Fruit fly (Drosophila melanogaster) whole organism, embryonic: ENCODE measurements around the gene CAH1.

Source experiments
- B-H1 ChIP-seq: fragments of 200-800 bp; sonication (Bioruptor generic); IDR thresholded peaks from 3 replicates; pipeline ENCODE4 v1.3.6; 2022; ENCODE audit warnings: missing biosample characterization, missing genetic modification characterization
- BEAF-32 ChIP-seq: fragments of 200-800 bp; sonication (Bioruptor generic); optimal IDR thresholded peaks from 3 replicates; lab custom pipeline; 2017; ENCODE audit warnings: missing biosample characterization, missing genetic modification characterization, mild to moderate bottlenecking, moderate library complexity, missing genetic modification reagents
- CG10321 ChIP-seq: fragments of 200-800 bp; sonication (Bioruptor generic); IDR thresholded peaks from 2 replicates; pipeline ENCODE4 v1.3.6; 2022; ENCODE audit warnings: missing biosample characterization, missing genetic modification characterization
- CG10565 ChIP-seq: fragments of 200-800 bp; sonication (Bioruptor generic); optimal IDR thresholded peaks from 3 replicates; lab custom pipeline; 2016; ENCODE audit warnings: missing biosample characterization, mild to moderate bottlenecking, missing genetic modification characterization
- CG10959 ChIP-seq: fragments of 200-800 bp; sonication (Bioruptor generic); IDR thresholded peaks from 2 replicates; pipeline ENCODE4 v1.3.6; 2022; ENCODE audit warnings: missing biosample characterization, missing genetic modification characterization
- CG12942 ChIP-seq: fragments of 200-800 bp; sonication (Bioruptor generic); optimal IDR thresholded peaks from 3 replicates; lab custom pipeline; 2016; ENCODE audit warnings: missing biosample characterization, missing genetic modification characterization
- CG13296 ChIP-seq: fragments of 200-800 bp; sonication (Bioruptor generic); optimal IDR thresholded peaks from 3 replicates; lab custom pipeline; 2018; ENCODE audit warnings: missing biosample characterization, mild to moderate bottlenecking, missing genetic modification characterization
- CG1529 ChIP-seq: fragments of 200-800 bp; sonication (Bioruptor generic); optimal IDR thresholded peaks from 3 replicates; lab custom pipeline; 2018; ENCODE audit warnings: missing biosample characterization, missing genetic modification characterization
- CG15601 ChIP-seq: fragments of 200-800 bp; sonication (Bioruptor generic); optimal IDR thresholded peaks from 3 replicates; lab custom pipeline; 2019; ENCODE audit warnings: missing biosample characterization, mild to moderate bottlenecking, missing genetic modification characterization, moderate library complexity
- CG15696 ChIP-seq: fragments of 200-800 bp; sonication (Bioruptor generic); optimal IDR thresholded peaks from 2 replicates; lab custom pipeline; 2019; ENCODE audit warnings: missing biosample characterization, mild to moderate bottlenecking, missing genetic modification characterization, moderate library complexity
- CG1602 ChIP-seq: fragments of 200-800 bp; sonication (Bioruptor generic); optimal IDR thresholded peaks from 3 replicates; lab custom pipeline; 2016; ENCODE audit warnings: missing biosample characterization, missing genetic modification characterization
- CG17328 ChIP-seq: fragments of 200-800 bp; sonication (Bioruptor generic); IDR thresholded peaks from 2 replicates; pipeline ENCODE4 v1.3.6; 2022; ENCODE audit warnings: missing biosample characterization, missing genetic modification characterization
- CG2875 ChIP-seq: fragments of 200-800 bp; sonication (Bioruptor generic); optimal IDR thresholded peaks from 2 replicates; lab custom pipeline; 2017; ENCODE audit warnings: missing biosample characterization, mild to moderate bottlenecking, missing genetic modification characterization, missing genetic modification reagents
- CG31224 ChIP-seq: fragments of 200-800 bp; sonication (Bioruptor generic); IDR thresholded peaks from 2 replicates; pipeline ENCODE4 v1.3.6; 2022; ENCODE audit warnings: missing biosample characterization, missing genetic modification characterization
- CG32767 ChIP-seq: fragments of 200-800 bp; sonication (Bioruptor generic); IDR thresholded peaks from 2 replicates; pipeline ENCODE4 v1.3.6; 2022; ENCODE audit warnings: missing biosample characterization, missing genetic modification characterization
- CG34422 ChIP-seq: fragments of 200-800 bp; sonication (Bioruptor generic); IDR thresholded peaks from 3 replicates; pipeline ENCODE4 v1.3.6; 2022; ENCODE audit warnings: missing biosample characterization, missing genetic modification characterization
- CG3995 ChIP-seq: fragments of 200-800 bp; sonication (Bioruptor generic); optimal IDR thresholded peaks from 3 replicates; lab custom pipeline; 2016; ENCODE audit warnings: missing biosample characterization, missing genetic modification characterization
- CG6272 ChIP-seq: fragments of 200-800 bp; sonication (Bioruptor generic); IDR thresholded peaks from 2 replicates; pipeline ENCODE4 v1.3.6; 2022; ENCODE audit warnings: missing biosample characterization, missing genetic modification characterization
- CG8765 ChIP-seq: fragments of 200-800 bp; sonication (Bioruptor generic); IDR thresholded peaks from 2 replicates; pipeline ENCODE4 v1.3.6; 2022; ENCODE audit warnings: missing biosample characterization, missing genetic modification characterization
- CG9215 ChIP-seq: fragments of 200-800 bp; sonication (Bioruptor generic); IDR thresholded peaks from 2 replicates; pipeline ENCODE4 v1.3.6; 2022; ENCODE audit warnings: missing biosample characterization, missing genetic modification characterization
- CG9609 ChIP-seq: fragments of 200-800 bp; sonication (Bioruptor generic); optimal IDR thresholded peaks from 3 replicates; lab custom pipeline; 2016; ENCODE audit warnings: missing biosample characterization, missing genetic modification characterization
- CG9727 ChIP-seq: fragments of 200-800 bp; sonication (Bioruptor generic); optimal IDR thresholded peaks from 3 replicates; lab custom pipeline; 2017; ENCODE audit warnings: missing biosample characterization, mild to moderate bottlenecking, missing genetic modification characterization
- CrebB ChIP-seq: fragments of 200-800 bp; sonication (Bioruptor generic); optimal IDR thresholded peaks from 3 replicates; lab custom pipeline; 2018; ENCODE audit warnings: missing biosample characterization, mild to moderate bottlenecking, missing genetic modification characterization
- D ChIP-seq, 2 experiments: fragments of 200-800 bp in 1 of 2; fragments of >200 bp in 1 of 2; sonication (Bioruptor generic) in 1 of 2; optimal IDR thresholded peaks; 2 replicates in 1 of 2; 3 replicates in 1 of 2; lab custom pipeline; 2017; ENCODE audit warnings: mild to moderate bottlenecking in 1 of 2, missing biosample characterization in 1 of 2, missing genetic modification characterization in 1 of 2, missing genetic modification reagents in 1 of 2
- Drgx ChIP-seq: fragments of 200-800 bp; sonication (Bioruptor generic); IDR thresholded peaks from 2 replicates; pipeline ENCODE4 v1.3.6; 2022; ENCODE audit warnings: missing biosample characterization, missing genetic modification characterization
- Hr78 ChIP-seq, 2 experiments: fragments of 200-800 bp in 1 of 2; fragments of >200 bp in 1 of 2; sonication (Bioruptor generic) in 1 of 2; optimal IDR thresholded peaks; 2 replicates each; lab custom pipeline; 2017 to 2019; ENCODE audit warnings: missing biosample characterization in 2 of 2, missing genetic modification characterization in 2 of 2, mild to moderate bottlenecking in 1 of 2, moderate library complexity in 1 of 2
- ac ChIP-seq: fragments of 200-800 bp; sonication (Bioruptor generic); optimal IDR thresholded peaks from 3 replicates; lab custom pipeline; 2017; ENCODE audit warnings: missing biosample characterization, mild to moderate bottlenecking, missing genetic modification characterization
- ap ChIP-seq: fragments of 200-800 bp; sonication (Bioruptor generic); IDR thresholded peaks from 2 replicates; pipeline ENCODE4 v1.3.6; 2022; ENCODE audit warnings: missing biosample characterization, missing genetic modification characterization
- ato ChIP-seq: fragments of 200-800 bp; sonication (Bioruptor generic); IDR thresholded peaks from 2 replicates; pipeline ENCODE4 v1.3.6; 2022; ENCODE audit warnings: missing biosample characterization, missing genetic modification characterization; ENCODE audit not compliant: partially characterized antibody
- caup ChIP-seq: fragments of 200-800 bp; sonication (Bioruptor generic); optimal IDR thresholded peaks from 3 replicates; lab custom pipeline; 2017; ENCODE audit warnings: missing biosample characterization, mild to moderate bottlenecking, missing genetic modification characterization, moderate library complexity; ENCODE audit not compliant: severe bottlenecking
- eyg ChIP-seq: fragments of 200-800 bp; sonication (Bioruptor generic); optimal IDR thresholded peaks from 3 replicates; lab custom pipeline; 2016; ENCODE audit warnings: missing biosample characterization, missing genetic modification characterization
- fd96Cb ChIP-seq: fragments of 200-800 bp; sonication (Bioruptor generic); optimal IDR thresholded peaks from 2 replicates; lab custom pipeline; 2018; ENCODE audit warnings: missing biosample characterization, mild to moderate bottlenecking, missing genetic modification characterization, moderate library complexity
- gfzf ChIP-seq: fragments of 200-800 bp; sonication (Bioruptor generic); optimal IDR thresholded peaks from 2 replicates; lab custom pipeline; 2016; ENCODE audit warnings: missing biosample characterization, mild to moderate bottlenecking, missing genetic modification characterization, moderate library complexity
- grn ChIP-seq: fragments of 200-800 bp; sonication (Bioruptor generic); optimal IDR thresholded peaks from 3 replicates; lab custom pipeline; 2017; ENCODE audit warnings: missing biosample characterization, missing genetic modification characterization
- h ChIP-seq: fragments of >200 bp; optimal IDR thresholded peaks from 2 replicates; lab custom pipeline; 2017
- hkb ChIP-seq, 2 experiments: fragments of 200-800 bp in 1 of 2; fragments of >200 bp in 1 of 2; sonication (Bioruptor generic) in 1 of 2; IDR thresholded peaks in 1 of 2; optimal IDR thresholded peaks in 1 of 2; 2 replicates each; pipeline versions ENCODE4 v1.3.6 to Lab custom; 2017 to 2022; ENCODE audit warnings: missing biosample characterization in 1 of 2, missing genetic modification characterization in 1 of 2
- luna ChIP-seq: fragments of 200-800 bp; sonication (Bioruptor generic); optimal IDR thresholded peaks from 2 replicates; lab custom pipeline; 2016; ENCODE audit warnings: missing biosample characterization, missing genetic modification characterization
- onecut ChIP-seq: fragments of 200-800 bp; sonication (Bioruptor generic); IDR thresholded peaks from 2 replicates; pipeline ENCODE4 v1.3.6; 2022; ENCODE audit warnings: missing biosample characterization, missing genetic modification characterization
- pb ChIP-seq: fragments of 200-800 bp; sonication (Bioruptor generic); optimal IDR thresholded peaks from 3 replicates; lab custom pipeline; 2016; ENCODE audit warnings: missing biosample characterization, missing genetic modification characterization
- peb ChIP-seq: fragments of 200-800 bp; sonication (Bioruptor generic); IDR thresholded peaks from 2 replicates; pipeline ENCODE4 v1.3.6; 2022; ENCODE audit warnings: missing biosample characterization, missing genetic modification characterization
- phol ChIP-seq: fragments of 200-800 bp; sonication (Bioruptor generic); optimal IDR thresholded peaks from 3 replicates; lab custom pipeline; 2018; ENCODE audit warnings: missing biosample characterization, mild to moderate bottlenecking, missing genetic modification characterization, moderate library complexity
- salm ChIP-seq: fragments of 200-800 bp; sonication (Bioruptor generic); optimal IDR thresholded peaks from 2 replicates; lab custom pipeline; 2018; ENCODE audit warnings: missing biosample characterization, mild to moderate bottlenecking, missing genetic modification characterization
- sim ChIP-seq: fragments of 200-800 bp; sonication (Bioruptor generic); IDR thresholded peaks from 2 replicates; pipeline ENCODE4 v1.3.6; 2022; ENCODE audit warnings: missing biosample characterization, missing genetic modification characterization
- slbo ChIP-seq: fragments of 200-800 bp; sonication (Bioruptor generic); IDR thresholded peaks from 2 replicates; pipeline ENCODE4 v1.3.6; 2022; ENCODE audit warnings: missing biosample characterization, missing genetic modification characterization
- tin ChIP-seq: fragments of 200-800 bp; sonication (Bioruptor generic); optimal IDR thresholded peaks from 3 replicates; lab custom pipeline; 2016; ENCODE audit warnings: missing biosample characterization, missing genetic modification characterization
- trem ChIP-seq: fragments of 200-800 bp; optimal IDR thresholded peaks from 3 replicates; lab custom pipeline; 2019; ENCODE audit warnings: missing biosample characterization, mild to moderate bottlenecking, missing genetic modification characterization, moderate library complexity
- vnd ChIP-seq: fragments of 200-800 bp; sonication (Bioruptor generic); IDR thresholded peaks from 3 replicates; pipeline ENCODE4 v1.3.6; 2022; ENCODE audit warnings: missing biosample characterization, missing genetic modification characterization; ENCODE audit not compliant: partially characterized antibody
- vvl ChIP-seq: fragments of 200-800 bp; sonication (Bioruptor generic); IDR thresholded peaks from 2 replicates; pipeline ENCODE4 v1.3.6; 2022; ENCODE audit warnings: missing biosample characterization, missing genetic modification characterization

CAH1 gene

dm6 chr2L:13835002-13835910 lies 31.8 kb downstream of the CAH1 start, which contains the start of the genes mRpS23 and CenG1A (continued):
- TF ChIP-seq CG15601 (tag; lab: Kevin White, UChicago) (peak; percentile 99), grn (GFP tag; lab: Kevin White, UChicago) (peak; percentile 95), CG1529 (peak; percentile 100), onecut (peak; percentile 99), Hr78 (GFP tag; optimal IDR thresholded peaks at IDR 0.05; lab: Kevin White, UChicago) (peak in 1 of 2 experiments; percentile 97), CG34422 (GFP tag; lab: Robert Waterston, UW) (peak; percentile 100), Drgx (GFP tag; lab: Robert Waterston, UW) (peak; percentile 100), ato (GFP tag; lab: Robert Waterston, UW) (0 out of 2 replicates have a peak, but pooled peaks have one; percentile 33), fd96Cb (peak; percentile 100), CG6272 (GFP tag; lab: Robert Waterston, UW) (peak; percentile 100), peb (GFP tag; lab: Robert Waterston, UW) (peak; percentile 100), CG9727 (peak; percentile 99), CG10321 (peak; percentile 92), hkb (optimal IDR thresholded peaks at IDR 0.05; lab: Kevin White, UChicago) (no peak), hkb (GFP tag; IDR thresholded peaks at IDR 0.05; lab: Robert Waterston, UW) (peak; percentile 100), vnd (GFP tag; lab: Robert Waterston, UW) (peak; percentile 85), tin (peak; percentile 100), vvl (GFP tag; lab: Robert Waterston, UW) (peak; percentile 100), trem (tag; lab: Kevin White, UChicago) (peak; percentile 98), B-H1 (GFP tag; lab: Robert Waterston, UW) (peak; percentile 100), BEAF-32 (GFP tag; lab: Kevin White, UChicago) (peak; percentile 92), caup (peak; percentile 100), CG32767 (GFP tag; lab: Robert Waterston, UW) (peak; percentile 100), D (optimal IDR thresholded peaks at IDR 0.05; lab: Kevin White, UChicago) (no peak), D (GFP tag; optimal IDR thresholded peaks at IDR 0.05; lab: Kevin White, UChicago) (peak; percentile 99), CG2875 (GFP tag; lab: Kevin White, UChicago) (peak; percentile 100), CG15696 (peak; percentile 99), CG3995 (GFP tag; lab: Kevin White, UChicago) (peak; percentile 95), phol (peak; percentile 99), CG17328 (peak; percentile 100), CrebB (tag; lab: Kevin White, UChicago) (peak; percentile 100), ac (GFP tag; lab: Kevin White, UChicago) (peak; percentile 99), CG31224 (GFP tag; lab: Robert Waterston, UW) (peak; percentile 99), sim (GFP tag; lab: Robert Waterston, UW) (peak; percentile 100), ap (GFP tag; lab: Robert Waterston, UW) (peak; percentile 100), slbo (peak; percentile 100), CG10959 (GFP tag; lab: Robert Waterston, UW) (peak; percentile 100), eyg (GFP tag; lab: Kevin White, UChicago) (peak; percentile 99), CG9215 (GFP tag; lab: Robert Waterston, UW) (peak; percentile 99), salm (peak; percentile 100), h (no peak), CG13296 (GFP tag; lab: Kevin White, UChicago) (peak; percentile 100), pb (GFP tag; lab: Kevin White, UChicago) (peak; percentile 99), CG8765 (GFP tag; lab: Robert Waterston, UW) (peak; percentile 100), CG12942 (GFP tag; lab: Kevin White, UChicago) (peak; percentile 100), CG9609 (GFP tag; lab: Kevin White, UChicago) (peak; percentile 100), gfzf (GFP tag; lab: Kevin White, UChicago) (peak; percentile 84), luna (GFP tag; lab: Kevin White, UChicago) (peak; percentile 99), CG10565 (GFP tag; lab: Kevin White, UChicago) (peak; percentile 99), CG1602 (GFP tag; lab: Kevin White, UChicago) (peak; percentile 100)
